Fruit fly (Drosophila melanogaster) whole organism, wandering third instar larva: ENCODE measurements around the gene CG2218.
A peak's percentile ranks its signal among the peaks of the same experiment; 100 is the strongest.

ENCODE experiments used
- Abd-B ChIP-seq: fragments of >200 bp; optimal IDR thresholded peaks from 2 replicates; lab custom pipeline; 2017; ENCODE audit warnings: missing biosample characterization, missing genetic modification characterization
- CG32264 ChIP-seq: fragments of 200-800 bp; sonication (Bioruptor generic); optimal IDR thresholded peaks from 2 replicates; lab custom pipeline; 2016; ENCODE audit warnings: missing biosample characterization, missing genetic modification characterization
- CG9705 ChIP-seq: fragments of 200-800 bp; sonication (Bioruptor generic); optimal IDR thresholded peaks from 2 replicates; lab custom pipeline; 2018; ENCODE audit warnings: missing biosample characterization, mild to moderate bottlenecking, missing genetic modification characterization
- CrebA ChIP-seq: fragments of 200-800 bp; sonication (Bioruptor generic); optimal IDR thresholded peaks from 2 replicates; lab custom pipeline; 2016; ENCODE audit warnings: missing biosample characterization, mild to moderate bottlenecking, missing genetic modification characterization, borderline replicate concordance
- Dfd ChIP-seq: fragments of >200 bp; optimal IDR thresholded peaks from 2 replicates; lab custom pipeline; 2017; ENCODE audit warnings: missing biosample characterization, missing genetic modification characterization
- Dif ChIP-seq: fragments of 200-275, 200-300 bp; sonication (Bioruptor generic); optimal IDR thresholded peaks from 2 replicates; lab custom pipeline; 2018; ENCODE audit warnings: missing biosample characterization, missing genetic modification characterization; ENCODE audit not compliant: partially characterized antibody
- GATAd ChIP-seq: sonication (Bioruptor generic); optimal IDR thresholded peaks from 2 replicates; lab custom pipeline; 2016; ENCODE audit warnings: missing biosample characterization, missing genetic modification characterization
- HLH106 ChIP-seq: fragments of 200-800 bp; optimal IDR thresholded peaks from 3 replicates; lab custom pipeline; 2019; ENCODE audit warnings: missing biosample characterization, mild to moderate bottlenecking, missing genetic modification characterization, moderate library complexity
- Hnf4 ChIP-seq: fragments of 200-800 bp; sonication (Bioruptor generic); optimal IDR thresholded peaks from 2 replicates; lab custom pipeline; 2016; ENCODE audit warnings: missing biosample characterization, mild to moderate bottlenecking, missing genetic modification characterization
- Hr78 ChIP-seq: fragments of >200 bp; optimal IDR thresholded peaks from 2 replicates; lab custom pipeline; 2017; ENCODE audit warnings: missing biosample characterization, missing genetic modification characterization
- Hr83 ChIP-seq: fragments of 200-300 bp; sonication (Bioruptor generic); optimal IDR thresholded peaks from 2 replicates; lab custom pipeline; 2016; ENCODE audit warnings: missing biosample characterization, mild to moderate bottlenecking, missing genetic modification characterization, moderate library complexity; ENCODE audit not compliant: poor library complexity, severe bottlenecking
- Jra ChIP-seq: sonication (Bioruptor generic); optimal IDR thresholded peaks from 2 replicates; lab custom pipeline; 2016; ENCODE audit warnings: missing biosample characterization, missing genetic modification characterization
- Mio ChIP-seq: sonication (Bioruptor generic); optimal IDR thresholded peaks from 2 replicates; lab custom pipeline; 2016; ENCODE audit warnings: missing biosample characterization, missing genetic modification characterization
- Myc ChIP-seq: fragments of >200 bp; optimal IDR thresholded peaks from 2 replicates; lab custom pipeline; 2017
- N ChIP-seq: fragments of >200 bp; optimal IDR thresholded peaks from 2 replicates; lab custom pipeline; 2018; ENCODE audit warnings: missing biosample characterization, missing external identifiers, missing genetic modification characterization
- OdsH ChIP-seq: fragments of 200-800 bp; sonication (Bioruptor generic); optimal IDR thresholded peaks from 2 replicates; lab custom pipeline; 2016; ENCODE audit warnings: missing biosample characterization, mild to moderate bottlenecking, missing genetic modification characterization
- Rel ChIP-seq, 2 experiments: fragments of 200-800 bp; sonication (Bioruptor generic) in 1 of 2; optimal IDR thresholded peaks; 2 replicates in 1 of 2; 3 replicates in 1 of 2; lab custom pipeline; 2016 to 2019; ENCODE audit warnings: mild to moderate bottlenecking in 2 of 2, missing biosample characterization in 2 of 2, missing genetic modification characterization in 2 of 2, moderate library complexity in 1 of 2
- Sp1 ChIP-seq: fragments of 200-800 bp; sonication (Bioruptor generic); optimal IDR thresholded peaks from 3 replicates; lab custom pipeline; 2019; ENCODE audit warnings: missing biosample characterization, mild to moderate bottlenecking, missing genetic modification characterization, moderate library complexity
- Vsx2 ChIP-seq: fragments of 200-300, 225-300 bp; sonication (Bioruptor generic); optimal IDR thresholded peaks from 2 replicates; lab custom pipeline; 2018; ENCODE audit warnings: missing biosample characterization, missing genetic modification characterization; ENCODE audit not compliant: partially characterized antibody
- br ChIP-seq: fragments of 200-800 bp; sonication (Bioruptor generic); optimal IDR thresholded peaks from 2 replicates; lab custom pipeline; 2016; ENCODE audit warnings: missing biosample characterization, missing genetic modification characterization
- brk ChIP-seq: fragments of 200-800 bp; sonication (Bioruptor generic); optimal IDR thresholded peaks from 2 replicates; lab custom pipeline; 2016; ENCODE audit warnings: missing biosample characterization, mild to moderate bottlenecking, missing genetic modification characterization
- dl ChIP-seq, 2 experiments: fragments of 175-275, 200-275 bp in 1 of 2; fragments of 200-275 bp in 1 of 2; sonication (Bioruptor generic); optimal IDR thresholded peaks; lab custom pipeline; 2018; ENCODE audit warnings: mild to moderate bottlenecking in 2 of 2, missing biosample characterization in 2 of 2, missing genetic modification characterization in 2 of 2, moderate library complexity in 2 of 2; ENCODE audit not compliant: partially characterized antibody in 2 of 2, insufficient read depth in 1 of 2
- dmrt93B ChIP-seq: fragments of 200-800 bp; sonication (Bioruptor generic); optimal IDR thresholded peaks from 2 replicates; lab custom pipeline; 2018; ENCODE audit warnings: missing biosample characterization, mild to moderate bottlenecking, missing genetic modification characterization
- dsf ChIP-seq: sonication (Bioruptor generic); optimal IDR thresholded peaks from 2 replicates; lab custom pipeline; 2016; ENCODE audit warnings: missing biosample characterization, missing genetic modification characterization, borderline replicate concordance
- ey ChIP-seq: fragments of 200-800 bp; sonication (Bioruptor generic); optimal IDR thresholded peaks from 2 replicates; lab custom pipeline; 2016; ENCODE audit warnings: missing biosample characterization, missing genetic modification characterization
- foxo ChIP-seq, 2 experiments: fragments of 200-800 bp; sonication (Bioruptor generic); optimal IDR thresholded peaks; 2 replicates in 1 of 2; 3 replicates in 1 of 2; lab custom pipeline; 2016 to 2017; ENCODE audit warnings: missing biosample characterization in 2 of 2, missing genetic modification characterization in 2 of 2
- fru ChIP-seq: fragments of 200-800 bp; sonication (Bioruptor generic); optimal IDR thresholded peaks from 3 replicates; lab custom pipeline; 2016; ENCODE audit warnings: missing biosample characterization, mild to moderate bottlenecking, missing genetic modification characterization
- h ChIP-seq: fragments of 200-800 bp; sonication (Bioruptor generic); optimal IDR thresholded peaks from 3 replicates; lab custom pipeline; 2016; ENCODE audit warnings: missing biosample characterization, mild to moderate bottlenecking, missing genetic modification characterization
- jim ChIP-seq: fragments of 175-275, 200-325 bp; sonication (Bioruptor generic); optimal IDR thresholded peaks from 2 replicates; lab custom pipeline; 2016; ENCODE audit warnings: missing biosample characterization, mild to moderate bottlenecking, missing genetic modification characterization
- lola ChIP-seq: fragments of >200 bp; optimal IDR thresholded peaks from 2 replicates; lab custom pipeline; 2017; ENCODE audit warnings: missing biosample characterization, missing genetic modification characterization
- pan ChIP-seq: fragments of >200 bp; optimal IDR thresholded peaks from 2 replicates; lab custom pipeline; 2017
- psq ChIP-seq: fragments of 200-800 bp; sonication (Bioruptor generic); optimal IDR thresholded peaks from 3 replicates; lab custom pipeline; 2017; ENCODE audit warnings: missing biosample characterization, mild to moderate bottlenecking, missing genetic modification characterization, moderate library complexity
- rgr ChIP-seq: fragments of 200-800 bp; sonication (Bioruptor generic); optimal IDR thresholded peaks from 3 replicates; lab custom pipeline; 2016; ENCODE audit warnings: missing biosample characterization, mild to moderate bottlenecking, missing genetic modification characterization
- sage ChIP-seq: fragments of 200-800 bp; sonication (Bioruptor generic); optimal IDR thresholded peaks from 2 replicates; lab custom pipeline; 2016; ENCODE audit warnings: missing biosample characterization, mild to moderate bottlenecking, missing genetic modification characterization
- sv ChIP-seq: fragments of 200-800 bp; sonication (Bioruptor generic); optimal IDR thresholded peaks from 3 replicates; lab custom pipeline; 2016; ENCODE audit warnings: missing biosample characterization, missing genetic modification characterization
- tai ChIP-seq: sonication (Bioruptor generic); optimal IDR thresholded peaks from 2 replicates; lab custom pipeline; 2016; ENCODE audit warnings: missing biosample characterization, missing genetic modification characterization
- usp ChIP-seq: fragments of >200 bp; optimal IDR thresholded peaks from 2 replicates; lab custom pipeline; 2017; ENCODE audit warnings: missing biosample characterization, missing genetic modification characterization
- woc ChIP-seq: sonication (Bioruptor generic); optimal IDR thresholded peaks from 2 replicates; lab custom pipeline; 2016; ENCODE audit warnings: missing biosample characterization, mild to moderate bottlenecking, missing genetic modification characterization

The CG2218 gene

DNA sequence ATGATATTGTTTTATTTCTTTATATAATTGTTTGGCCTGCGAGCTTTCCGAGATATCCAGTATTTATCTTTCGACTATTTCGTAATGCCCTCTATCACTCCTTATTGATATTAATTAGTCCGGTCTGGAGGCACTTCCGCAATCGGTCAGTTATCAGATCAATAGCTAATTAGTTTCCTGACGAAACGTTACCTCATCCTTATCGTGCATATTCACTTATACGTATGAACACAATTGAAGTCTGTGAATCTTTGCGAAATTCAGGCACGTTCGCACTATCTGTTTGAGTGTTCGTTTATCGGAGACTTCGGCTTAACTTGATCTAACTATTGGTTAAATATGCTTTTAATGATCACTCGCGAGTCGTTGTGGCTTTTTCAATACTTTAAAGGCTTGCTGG lies 25.2 kb upstream of the CG2218 start:
- TF ChIP-seq dmrt93B (GFP tag; lab: Kevin White, UChicago) (no peak), Dif (GFP tag; lab: Kevin White, UChicago) (no peak), h (no peak), psq (GFP tag; lab: Kevin White, UChicago) (no peak), woc (GFP tag; lab: Kevin White, UChicago) (no peak), Jra (GFP tag; lab: Kevin White, UChicago) (no peak), Dfd (GFP tag; lab: Kevin White, UChicago) (no peak), sv (GFP tag; lab: Kevin White, UChicago) (no peak), brk (GFP tag; lab: Kevin White, UChicago) (no peak), rgr (GFP tag; lab: Kevin White, UChicago) (no peak), Mio (GFP tag; lab: Kevin White, UChicago) (no peak), HLH106 (tag; lab: Kevin White, UChicago) (no peak)
- TF ChIP-seq, all 38 proteins: peak for 0

DNA sequence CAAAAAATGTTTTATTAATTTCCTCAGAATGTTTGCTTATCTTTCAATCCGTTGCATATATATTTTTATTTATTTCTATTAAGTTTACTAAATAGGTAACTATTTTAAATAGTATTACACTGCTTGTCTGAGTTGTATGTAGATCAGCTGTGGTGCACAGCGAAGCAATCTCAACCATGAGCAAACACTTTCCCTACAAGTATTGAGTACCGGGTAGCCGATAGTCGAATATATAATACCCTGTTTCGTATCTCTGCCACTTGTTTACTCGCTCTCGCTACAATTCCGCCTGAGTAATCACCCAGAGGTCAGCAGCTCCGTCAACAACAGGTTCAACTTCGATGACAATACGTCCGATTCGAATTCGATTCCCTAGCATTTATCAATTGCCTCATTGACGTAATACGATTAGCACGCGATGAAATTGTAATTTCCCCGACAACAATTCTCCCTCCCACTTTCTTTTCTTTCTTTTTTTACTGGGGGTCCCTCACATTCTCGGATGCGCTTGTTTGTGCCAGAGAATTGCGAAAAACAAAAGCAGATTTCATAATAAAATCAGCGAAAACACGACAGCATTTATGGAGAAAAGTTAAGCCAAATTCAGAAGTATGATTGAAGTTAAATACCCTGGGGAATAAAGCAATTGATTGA lies 22.7 kb upstream of the CG2218 start:
- no peak for TF ChIP-seq CG9705 (GFP tag; lab: Kevin White, UChicago)
- TF ChIP-seq Rel (GFP tag; optimal IDR thresholded peaks at IDR 0.05; lab: Kevin White, UChicago) = no peak
- peak; percentile 97 for TF ChIP-seq Rel (tag; optimal IDR thresholded peaks at IDR 0.05; lab: Kevin White, UChicago)

DNA sequence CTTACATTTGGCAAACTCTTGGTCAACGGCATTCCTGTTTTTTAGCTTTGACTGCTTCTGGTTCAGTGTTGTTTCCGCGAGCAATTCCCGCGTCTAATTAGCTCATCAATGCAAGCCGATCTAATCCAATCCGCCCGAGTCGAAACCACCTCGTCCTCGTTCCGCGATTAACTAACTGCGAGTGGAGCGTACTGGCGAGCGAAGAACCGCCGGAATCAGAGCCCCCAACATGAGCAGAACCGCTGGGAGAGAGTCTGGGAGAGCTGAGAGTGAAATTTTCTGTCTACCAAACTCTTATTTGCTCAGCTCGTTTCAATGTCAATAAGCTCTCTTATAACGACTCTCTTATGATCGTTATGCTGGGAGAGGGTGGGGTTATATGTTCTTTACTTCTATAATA lies 22.1 kb upstream of the CG2218 start:
- TF ChIP-seq Myc (lab: Kevin White, UChicago) (no peak), h (peak; percentile 95), Hr83 (GFP tag; lab: Kevin White, UChicago) (peak; percentile 100), Hr78 (GFP tag; lab: Kevin White, UChicago) (no peak), psq (GFP tag; lab: Kevin White, UChicago) (peak; percentile 80), Jra (GFP tag; lab: Kevin White, UChicago) (peak; percentile 99), Vsx2 (GFP tag; lab: Kevin White, UChicago) (peak; percentile 98), OdsH (GFP tag; lab: Kevin White, UChicago) (peak; percentile 88), dl (GFP tag; optimal IDR thresholded peaks at IDR 0.05; lab: Kevin White, UChicago; ENCODE audit: insufficient read depth in 1 of 2, partially characterized antibody in 2 of 2) (peak; percentile 95 to 97), fru (GFP tag; lab: Kevin White, UChicago) (peak; percentile 84), Sp1 (GFP tag; lab: Kevin White, UChicago) (peak; percentile 66), br (GFP tag; lab: Kevin White, UChicago) (peak; percentile 83), CG32264 (GFP tag; lab: Kevin White, UChicago) (no peak), dsf (GFP tag; lab: Kevin White, UChicago) (peak; percentile 95), Rel (GFP tag; optimal IDR thresholded peaks at IDR 0.05; lab: Kevin White, UChicago) (peak; percentile 53), Rel (tag; optimal IDR thresholded peaks at IDR 0.05; lab: Kevin White, UChicago) (peak; percentile 19), lola (GFP tag; lab: Kevin White, UChicago) (no peak), sv (GFP tag; lab: Kevin White, UChicago) (peak; percentile 63), Abd-B (GFP tag; lab: Kevin White, UChicago) (no peak), ey (GFP tag; lab: Kevin White, UChicago) (peak; percentile 47), pan (lab: Kevin White, UChicago) (no peak), CrebA (GFP tag; lab: Kevin White, UChicago) (peak; percentile 90), HLH106 (tag; lab: Kevin White, UChicago) (peak; percentile 40), brk (GFP tag; lab: Kevin White, UChicago) (peak; percentile 96), jim (peak; percentile 99), Dfd (GFP tag; lab: Kevin White, UChicago) (no peak), Dif (GFP tag; lab: Kevin White, UChicago) (peak; percentile 98), Hnf4 (GFP tag; lab: Kevin White, UChicago) (peak; percentile 98), GATAd (GFP tag; lab: Kevin White, UChicago) (peak; percentile 98), usp (GFP tag; lab: Kevin White, UChicago) (no peak), Mio (GFP tag; lab: Kevin White, UChicago) (peak; percentile 73), rgr (GFP tag; lab: Kevin White, UChicago) (peak; percentile 95), dmrt93B (GFP tag; lab: Kevin White, UChicago) (peak; percentile 50), tai (peak; percentile 98), CG9705 (GFP tag; lab: Kevin White, UChicago) (peak; percentile 29), sage (peak; percentile 93), N (GFP tag; lab: Kevin White, UChicago) (no peak), foxo (GFP tag; optimal IDR thresholded peaks at IDR 0.05; lab: Kevin White, UChicago) (peak in 1 of 2 experiments; percentile 31), woc (GFP tag; lab: Kevin White, UChicago) (no peak)
- TF ChIP-seq, all 38 proteins: peak for 28
